Worm (Caenorhabditis elegans): ENCODE data around the gene ubc-18.

- TF ChIP-seq snpc-4 (tag; optimal IDR thresholded peaks at IDR 0.05): no peak
- TF ChIP-seq nhr-237 (tag; optimal IDR thresholded peaks at IDR 0.05): no peak
- no peak for TF ChIP-seq nhr-12 (tag; optimal IDR thresholded peaks at IDR 0.05)
- TF ChIP-seq unc-39 (tag; optimal IDR thresholded peaks at IDR 0.05): no peak
- TF ChIP-seq unc-62 (GFP tag; optimal IDR thresholded peaks at IDR 0.05): no peak
Observed at ce11 chrIII:7090545-7090944, 22.2 kb upstream of the ubc-18 start, which contains the start of gene ZK418.10.

Measured in whole organism, mixed stage, embryonic.